Worm (Caenorhabditis elegans) whole organism, mixed stage, embryonic: Measurements from ENCODE around the gene T12G3.2.
A peak's percentile ranks its signal among the peaks of the same experiment; 100 is the strongest.

ENCODE experiments used
- M03D4.4 ChIP-seq: sonication (generic microtip); optimal IDR thresholded peaks from 2 replicates; lab custom pipeline; 2017; ENCODE audit warnings: mild to moderate bottlenecking, missing genetic modification characterization, missing compliant biosample characterization
- bed-3 ChIP-seq: fragments of 200-800 bp; sonication (Bioruptor generic); optimal IDR thresholded peaks from 3 replicates; lab custom pipeline; 2018; ENCODE audit warnings: mild to moderate bottlenecking, missing genetic modification characterization, moderate library complexity, missing compliant biosample characterization
- blmp-1 ChIP-seq: fragments of 150-350 bp; optimal IDR thresholded peaks from 2 replicates; lab custom pipeline; 2014; ENCODE audit warnings: missing biosample characterization, missing genetic modification characterization
- ceh-39 ChIP-seq: fragments of 150-350 bp; optimal IDR thresholded peaks from 2 replicates; lab custom pipeline; 2014; ENCODE audit warnings: missing biosample characterization, missing genetic modification characterization
- ceh-43 ChIP-seq: fragments of 200-800 bp; sonication (Bioruptor generic); optimal IDR thresholded peaks from 2 replicates; lab custom pipeline; 2018; ENCODE audit warnings: mild to moderate bottlenecking, missing genetic modification characterization, moderate library complexity, missing compliant biosample characterization
- ceh-83 ChIP-seq: fragments of 200-800 bp; sonication (Bioruptor generic); optimal IDR thresholded peaks from 2 replicates; lab custom pipeline; 2018; ENCODE audit warnings: mild to moderate bottlenecking, missing genetic modification characterization, missing compliant biosample characterization
- ces-1 ChIP-seq: fragments of 150-350 bp; optimal IDR thresholded peaks from 2 replicates; lab custom pipeline; 2014; ENCODE audit warnings: missing biosample characterization, missing genetic modification reagents, missing genetic modification characterization
- cnd-1 ChIP-seq: fragments of 200-800 bp; sonication (Bioruptor generic); optimal IDR thresholded peaks from 2 replicates; lab custom pipeline; 2018; ENCODE audit warnings: mild to moderate bottlenecking, missing genetic modification characterization, missing compliant biosample characterization
- drap-1 ChIP-seq: fragments of 200-800 bp; sonication (Bioruptor generic); optimal IDR thresholded peaks from 3 replicates; lab custom pipeline; 2018; ENCODE audit warnings: mild to moderate bottlenecking, missing genetic modification characterization, missing compliant biosample characterization
- elt-1 ChIP-seq: sonication (generic microtip); optimal IDR thresholded peaks from 2 replicates; lab custom pipeline; 2017; ENCODE audit warnings: missing genetic modification characterization, mild to moderate bottlenecking, missing compliant biosample characterization, antibody characterized with exemption, moderate library complexity, borderline replicate concordance; ENCODE audit not compliant: insufficient read depth
- elt-3 ChIP-seq: fragments of 150-350 bp; optimal IDR thresholded peaks from 2 replicates; lab custom pipeline; 2014; ENCODE audit warnings: missing biosample characterization, missing genetic modification characterization
- flh-1 ChIP-seq: fragments of 200-800 bp; sonication (Bioruptor generic); optimal IDR thresholded peaks from 2 replicates; lab custom pipeline; 2018; ENCODE audit warnings: mild to moderate bottlenecking, missing genetic modification characterization, moderate library complexity, missing compliant biosample characterization
- ham-2 ChIP-seq: fragments of 200-800 bp; sonication (Bioruptor generic); optimal IDR thresholded peaks from 2 replicates; lab custom pipeline; 2018; ENCODE audit warnings: mild to moderate bottlenecking, missing genetic modification characterization, missing compliant biosample characterization
- hlh-1 ChIP-seq: fragments of 150-350 bp; optimal IDR thresholded peaks from 2 replicates; lab custom pipeline; 2014; ENCODE audit warnings: missing biosample characterization, missing genetic modification reagents, missing genetic modification characterization
- lin-13 ChIP-seq: fragments of 150-350 bp; optimal IDR thresholded peaks from 2 replicates; lab custom pipeline; 2014; ENCODE audit warnings: missing biosample characterization, missing genetic modification characterization
- lin-32 ChIP-seq: fragments of 200-800 bp; sonication (Bioruptor generic); optimal IDR thresholded peaks from 2 replicates; lab custom pipeline; 2018; ENCODE audit warnings: mild to moderate bottlenecking, missing genetic modification characterization, missing compliant biosample characterization
- lsy-2 ChIP-seq: fragments of 150-350 bp; optimal IDR thresholded peaks from 2 replicates; lab custom pipeline; 2014; ENCODE audit warnings: missing biosample characterization, missing genetic modification characterization
- mab-5 ChIP-seq: fragments of 150-350 bp; optimal IDR thresholded peaks from 2 replicates; lab custom pipeline; 2014; ENCODE audit warnings: missing biosample characterization, missing genetic modification characterization
- mep-1 ChIP-seq: fragments of 150-350 bp; optimal IDR thresholded peaks from 2 replicates; lab custom pipeline; 2017; ENCODE audit warnings: missing biosample characterization, missing genetic modification reagents, missing genetic modification characterization, inconsistent platforms
- mls-2 ChIP-seq: sonication (generic microtip); optimal IDR thresholded peaks from 2 replicates; lab custom pipeline; 2016; ENCODE audit warnings: mild to moderate bottlenecking, missing genetic modification characterization, moderate library complexity, missing compliant biosample characterization
- nhr-12 ChIP-seq: fragments of 150-350 bp; optimal IDR thresholded peaks from 2 replicates; lab custom pipeline; 2014; ENCODE audit warnings: missing biosample characterization, missing genetic modification characterization
- nhr-2 ChIP-seq: fragments of 150-350 bp; optimal IDR thresholded peaks from 2 replicates; lab custom pipeline; 2014; ENCODE audit warnings: missing biosample characterization, missing genetic modification characterization
- nhr-237 ChIP-seq: fragments of 150-350 bp; optimal IDR thresholded peaks from 2 replicates; lab custom pipeline; 2014; ENCODE audit warnings: missing biosample characterization, missing genetic modification characterization
- nhr-28 ChIP-seq: fragments of 150-350 bp; optimal IDR thresholded peaks from 2 replicates; lab custom pipeline; 2014; ENCODE audit warnings: missing biosample characterization, missing genetic modification characterization
- nhr-76 ChIP-seq: sonication (generic microtip); optimal IDR thresholded peaks from 2 replicates; lab custom pipeline; 2017; ENCODE audit warnings: missing biosample characterization, missing genetic modification characterization
- pha-4 ChIP-seq: fragments of 150-350 bp; optimal IDR thresholded peaks from 2 replicates; lab custom pipeline; 2018; ENCODE audit warnings: missing biosample characterization, missing genetic modification reagents, missing genetic modification characterization
- sem-2 ChIP-seq: fragments of 200-800 bp; sonication (Bioruptor generic); optimal IDR thresholded peaks from 2 replicates; lab custom pipeline; 2018; ENCODE audit warnings: mild to moderate bottlenecking, missing genetic modification characterization, missing compliant biosample characterization
- snpc-4 ChIP-seq: fragments of 150-350 bp; optimal IDR thresholded peaks from 2 replicates; lab custom pipeline; 2014; ENCODE audit warnings: missing biosample characterization, missing genetic modification characterization
- sptf-1 ChIP-seq: sonication (generic microtip); optimal IDR thresholded peaks from 2 replicates; lab custom pipeline; 2017; ENCODE audit warnings: mild to moderate bottlenecking, missing genetic modification characterization, moderate library complexity, missing compliant biosample characterization
- tbx-8 ChIP-seq: fragments of 200-800 bp; sonication (Bioruptor generic); optimal IDR thresholded peaks from 2 replicates; lab custom pipeline; 2018; ENCODE audit warnings: mild to moderate bottlenecking, missing genetic modification characterization, moderate library complexity, missing compliant biosample characterization
- unc-120 ChIP-seq: sonication (generic microtip); optimal IDR thresholded peaks from 2 replicates; lab custom pipeline; 2017; ENCODE audit warnings: missing genetic modification characterization, missing compliant biosample characterization; ENCODE audit not compliant: poor library complexity, severe bottlenecking
- unc-39 ChIP-seq: fragments of 150-350 bp; optimal IDR thresholded peaks from 2 replicates; lab custom pipeline; 2014; ENCODE audit warnings: missing biosample characterization, missing genetic modification characterization
- unc-62 ChIP-seq: fragments of 150-350 bp; optimal IDR thresholded peaks from 2 replicates; lab custom pipeline; 2014; ENCODE audit warnings: missing biosample characterization, missing genetic modification reagents, missing genetic modification characterization
- zip-8 ChIP-seq: fragments of 150-350 bp; optimal IDR thresholded peaks from 2 replicates; lab custom pipeline; 2014; ENCODE audit warnings: missing biosample characterization, missing genetic modification characterization
- ztf-11 ChIP-seq: fragments of 150-350 bp; optimal IDR thresholded peaks from 2 replicates; lab custom pipeline; 2014; ENCODE audit warnings: missing biosample characterization, missing genetic modification characterization

The T12G3.2 gene

DNA sequence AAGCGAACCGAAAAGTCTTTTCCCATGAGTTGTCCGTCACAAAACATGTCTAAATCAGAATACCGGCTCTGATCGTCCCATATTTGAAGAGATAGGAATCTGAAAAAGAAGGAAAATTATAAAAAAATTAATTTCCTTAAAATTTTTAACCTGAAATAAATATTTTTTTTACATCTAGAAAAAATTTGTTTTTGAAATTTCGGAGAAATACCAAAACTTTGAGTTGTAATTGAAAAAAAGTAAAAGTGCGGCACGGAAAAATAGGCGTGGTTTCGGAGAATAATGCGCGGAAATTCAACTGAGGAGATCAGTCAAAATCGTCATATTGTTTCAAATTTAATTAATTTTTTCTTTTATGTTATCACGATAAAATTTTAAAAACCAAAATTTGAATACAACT lies 42.8 kb upstream of the T12G3.2 start, which contains the start of gene F11A10.6:
F11A10.6 (minus strand) TSS at position 101 of the 400 bp plus-strand sequence.
- no peak for TF ChIP-seq sem-2 (GFP tag; lab: Kevin White, UChicago)
- TF ChIP-seq, all 35 proteins: peak for 0

DNA sequence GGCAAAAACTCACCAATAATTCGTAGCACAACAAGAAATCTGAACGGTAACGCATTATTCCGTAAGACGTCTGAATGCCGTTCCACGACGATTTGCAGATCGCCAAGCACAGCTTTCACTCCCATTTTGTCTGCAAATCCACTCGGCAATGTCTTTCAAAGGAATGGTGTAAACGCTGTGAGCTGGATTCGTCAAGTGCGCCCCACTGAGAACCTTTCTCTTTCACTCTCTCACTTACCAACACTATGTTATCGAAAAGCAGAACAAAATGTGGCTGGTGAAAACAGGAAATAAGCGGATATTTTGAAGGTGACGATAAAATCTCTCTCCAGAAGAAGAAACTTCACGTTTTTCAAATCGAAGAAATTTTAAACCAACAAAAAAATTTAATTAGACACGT lies 42.1 kb upstream of the T12G3.2 start:
- TF ChIP-seq lsy-2 (tag; lab: Kevin White, UChicago) (peak; percentile 28), ham-2 (GFP tag; lab: Kevin White, UChicago) (peak; percentile 36), snpc-4 (tag; lab: Kevin White, UChicago) (no peak), ztf-11 (tag; lab: Kevin White, UChicago) (no peak), tbx-8 (no peak), lin-32 (GFP tag; lab: Kevin White, UChicago) (no peak), zip-8 (tag; lab: Kevin White, UChicago) (no peak), elt-1 (tag; lab: Kevin White, UChicago) (no peak), hlh-1 (tag; lab: Kevin White, UChicago) (no peak), nhr-28 (no peak), ceh-43 (GFP tag; lab: Kevin White, UChicago) (no peak), ceh-83 (no peak), ceh-39 (tag; lab: Kevin White, UChicago) (no peak), unc-39 (no peak), nhr-12 (tag; lab: Kevin White, UChicago) (no peak), mab-5 (tag; lab: Kevin White, UChicago) (no peak), nhr-2 (tag; lab: Kevin White, UChicago) (no peak), pha-4 (tag; lab: Kevin White, UChicago) (no peak), unc-62 (GFP tag; lab: Kevin White, UChicago) (no peak), mep-1 (tag; lab: Kevin White, UChicago) (peak; percentile 35), elt-3 (no peak), blmp-1 (tag; lab: Kevin White, UChicago) (peak; percentile 58), M03D4.4 (tag; lab: Kevin White, UChicago) (no peak), flh-1 (no peak), sem-2 (GFP tag; lab: Kevin White, UChicago) (no peak), nhr-237 (peak; percentile 11), mls-2 (tag; lab: Kevin White, UChicago) (no peak), bed-3 (no peak), ces-1 (GFP tag; lab: Kevin White, UChicago) (no peak), sptf-1 (no peak), cnd-1 (tag; lab: Kevin White, UChicago) (no peak)

DNA sequence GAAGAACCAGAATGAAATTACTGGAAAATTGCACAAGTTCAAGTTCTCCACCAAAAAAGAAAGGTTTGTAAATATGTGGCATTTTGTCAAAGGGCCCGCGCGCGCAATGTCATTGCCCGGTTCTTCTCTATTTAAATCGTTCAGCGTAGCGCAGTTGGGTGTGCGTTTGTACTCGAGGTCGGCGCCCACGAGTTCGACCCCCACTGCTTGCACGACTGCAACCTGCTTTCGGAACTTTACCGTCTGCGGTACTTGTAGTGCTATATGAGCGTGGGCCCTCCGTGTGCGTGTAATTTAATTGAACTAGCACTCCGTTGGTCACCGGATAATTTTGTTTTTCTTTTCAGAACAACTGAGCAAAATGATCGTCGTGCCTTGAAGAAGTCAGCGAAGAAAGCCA lies 39.7 kb upstream of the T12G3.2 start:
- TF ChIP-seq lsy-2 (tag; lab: Kevin White, UChicago) (no peak), hlh-1 (tag; lab: Kevin White, UChicago) (no peak), nhr-237 (no peak), unc-39 (no peak), elt-3 (no peak), mab-5 (tag; lab: Kevin White, UChicago) (no peak), drap-1 (GFP tag; lab: Kevin White, UChicago) (peak; percentile 75), nhr-28 (no peak), mls-2 (tag; lab: Kevin White, UChicago) (peak; percentile 84), pha-4 (tag; lab: Kevin White, UChicago) (peak; percentile 65), ztf-11 (tag; lab: Kevin White, UChicago) (no peak), ham-2 (GFP tag; lab: Kevin White, UChicago) (peak; percentile 88), flh-1 (peak; percentile 25), blmp-1 (tag; lab: Kevin White, UChicago) (no peak), unc-120 (peak; percentile 57), zip-8 (tag; lab: Kevin White, UChicago) (no peak), nhr-2 (tag; lab: Kevin White, UChicago) (no peak), sem-2 (GFP tag; lab: Kevin White, UChicago) (peak; percentile 42), bed-3 (no peak), tbx-8 (peak; percentile 77), lin-32 (GFP tag; lab: Kevin White, UChicago) (peak; percentile 68), snpc-4 (tag; lab: Kevin White, UChicago) (no peak), elt-1 (tag; lab: Kevin White, UChicago) (peak; percentile 23), lin-13 (tag; lab: Kevin White, UChicago) (no peak), mep-1 (tag; lab: Kevin White, UChicago) (no peak), ceh-43 (GFP tag; lab: Kevin White, UChicago) (peak; percentile 62), nhr-12 (tag; lab: Kevin White, UChicago) (no peak), ceh-83 (peak; percentile 80), nhr-76 (no peak), M03D4.4 (tag; lab: Kevin White, UChicago) (peak; percentile 82), unc-62 (GFP tag; lab: Kevin White, UChicago) (no peak), ceh-39 (tag; lab: Kevin White, UChicago) (no peak), sptf-1 (peak; percentile 83), ces-1 (GFP tag; lab: Kevin White, UChicago) (no peak), cnd-1 (tag; lab: Kevin White, UChicago) (peak; percentile 77)
- TF ChIP-seq, all 35 proteins: peak for 15
